Fruit fly (Drosophila melanogaster) whole organism, wandering third instar larva: ENCODE data around the gene His3.3B.

Source experiments
- Abd-B ChIP-seq: fragments of >200 bp; optimal IDR thresholded peaks from 2 replicates; lab custom pipeline; 2017; ENCODE audit warnings: missing biosample characterization, missing genetic modification characterization
- CrebA ChIP-seq: fragments of 200-800 bp; sonication (Bioruptor generic); optimal IDR thresholded peaks from 2 replicates; lab custom pipeline; 2016; ENCODE audit warnings: missing biosample characterization, mild to moderate bottlenecking, missing genetic modification characterization, borderline replicate concordance
- dl ChIP-seq, 2 experiments: fragments of 175-275, 200-275 bp in 1 of 2; fragments of 200-275 bp in 1 of 2; sonication (Bioruptor generic); optimal IDR thresholded peaks; lab custom pipeline; 2018; ENCODE audit warnings: mild to moderate bottlenecking in 2 of 2, missing biosample characterization in 2 of 2, missing genetic modification characterization in 2 of 2, moderate library complexity in 2 of 2; ENCODE audit not compliant: partially characterized antibody in 2 of 2, insufficient read depth in 1 of 2
- jim ChIP-seq: fragments of 175-275, 200-325 bp; sonication (Bioruptor generic); optimal IDR thresholded peaks from 2 replicates; lab custom pipeline; 2016; ENCODE audit warnings: missing biosample characterization, mild to moderate bottlenecking, missing genetic modification characterization
- pan ChIP-seq: fragments of >200 bp; optimal IDR thresholded peaks from 2 replicates; lab custom pipeline; 2017
- psq ChIP-seq: fragments of 200-800 bp; sonication (Bioruptor generic); optimal IDR thresholded peaks from 3 replicates; lab custom pipeline; 2017; ENCODE audit warnings: missing biosample characterization, mild to moderate bottlenecking, missing genetic modification characterization, moderate library complexity
- sv ChIP-seq: fragments of 200-800 bp; sonication (Bioruptor generic); optimal IDR thresholded peaks from 3 replicates; lab custom pipeline; 2016; ENCODE audit warnings: missing biosample characterization, missing genetic modification characterization
- usp ChIP-seq: fragments of >200 bp; optimal IDR thresholded peaks from 2 replicates; lab custom pipeline; 2017; ENCODE audit warnings: missing biosample characterization, missing genetic modification characterization
- woc ChIP-seq: sonication (Bioruptor generic); optimal IDR thresholded peaks from 2 replicates; lab custom pipeline; 2016; ENCODE audit warnings: missing biosample characterization, mild to moderate bottlenecking, missing genetic modification characterization

- TF ChIP-seq jim (GFP tag; lab: Kevin White, UChicago) (no peak), psq (GFP tag; lab: Kevin White, UChicago) (no peak), CrebA (GFP tag; lab: Kevin White, UChicago) (no peak), sv (no peak), dl (GFP tag; optimal IDR thresholded peaks at IDR 0.05; lab: Kevin White, UChicago; ENCODE audit: insufficient read depth in 1 of 2, partially characterized antibody in 2 of 2) (no peak), Abd-B (GFP tag; lab: Kevin White, UChicago) (no peak), pan (lab: Kevin White, UChicago) (no peak), usp (no peak), woc (no peak)
These were observed 28.5 kb downstream of the His3.3B start for dm6 chrX:9128012-9128280.
